Worm (Caenorhabditis elegans) whole organism, young adult: Measurements from ENCODE around the gene pck-3.

Source experiments
- F49E8.2 ChIP-seq: sonication (generic microtip); optimal IDR thresholded peaks from 3 replicates; lab custom pipeline; 2017; ENCODE audit warnings: missing genetic modification characterization, mild to moderate bottlenecking, missing compliant biosample characterization, antibody characterized with exemption, moderate library complexity; ENCODE audit not compliant: insufficient read depth
- ama-1 ChIP-seq, 3 experiments: fragments of 150-350 bp in 1 of 3; sonication (generic microtip) in 2 of 3; optimal IDR thresholded peaks; 2 replicates each; lab custom pipeline; 2014 to 2018; ENCODE audit warnings: missing biosample characterization in 2 of 3, missing genetic modification characterization in 2 of 3, missing genetic modification reagents in 2 of 3
- dpff-1 ChIP-seq: sonication (generic microtip); optimal IDR thresholded peaks from 2 replicates; lab custom pipeline; 2017; ENCODE audit warnings: mild to moderate bottlenecking, missing genetic modification characterization, missing compliant biosample characterization
- lin-40 ChIP-seq: sonication (generic microtip); optimal IDR thresholded peaks from 2 replicates; lab custom pipeline; 2016; ENCODE audit warnings: missing genetic modification characterization, mild to moderate bottlenecking, missing compliant biosample characterization, missing genotype, missing genetic modification reagents
- nhr-27 ChIP-seq: fragments of 200-800 bp; sonication (Bioruptor generic); optimal IDR thresholded peaks from 2 replicates; lab custom pipeline; 2018; ENCODE audit warnings: mild to moderate bottlenecking, missing genetic modification characterization, moderate library complexity, missing compliant biosample characterization
- snpc-1.1 ChIP-seq: sonication (generic microtip); optimal IDR thresholded peaks from 2 replicates; lab custom pipeline; 2017; ENCODE audit warnings: missing genetic modification characterization, mild to moderate bottlenecking, missing compliant biosample characterization, antibody characterized with exemption, moderate library complexity, missing genotype, missing genetic modification reagents; ENCODE audit not compliant: insufficient read depth
- unc-62 ChIP-seq: fragments of 150-350 bp; optimal IDR thresholded peaks from 2 replicates; lab custom pipeline; 2014; ENCODE audit warnings: missing biosample characterization, missing genetic modification reagents, missing genetic modification characterization

DNA sequence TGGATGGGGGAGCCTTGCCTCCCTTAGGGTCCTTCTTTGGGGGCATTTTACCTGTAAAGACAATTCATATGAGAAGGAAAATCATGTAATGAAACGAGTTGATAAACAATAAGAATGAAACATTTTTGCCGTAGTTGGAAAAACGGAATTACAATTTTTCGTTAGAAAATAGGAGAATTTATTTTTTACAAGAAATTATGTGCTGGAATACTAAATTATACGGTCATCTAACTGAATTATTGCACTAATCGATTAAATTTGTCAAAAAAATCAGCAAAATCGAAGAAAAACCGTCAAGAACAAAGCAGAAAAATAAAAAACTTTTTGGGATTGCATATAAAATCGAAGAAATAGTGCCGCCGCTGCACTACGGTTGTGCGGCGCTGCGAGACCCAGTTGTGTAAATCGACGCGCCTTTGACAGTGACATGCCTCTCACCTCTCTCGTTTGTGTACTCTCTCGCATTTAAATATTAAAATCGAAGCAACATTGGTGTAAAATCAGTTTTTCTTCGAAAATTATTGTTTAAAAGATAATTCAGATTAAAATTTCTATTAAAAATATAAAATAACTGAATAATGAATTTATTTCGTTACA is 51.2 kb downstream of the pck-3 start, which contains the start of gene rps-25:
- TF ChIP-seq ama-1 (optimal IDR thresholded peaks at IDR 0.05; lab: Kevin White, UChicago) (no peak), ama-1 (GFP tag; optimal IDR thresholded peaks at IDR 0.05; lab: Kevin White, UChicago) (peak in 1 of 2 experiments; percentile 41), F49E8.2 (tag; lab: Kevin White, UChicago) (peak; percentile 62), dpff-1 (no peak), unc-62 (GFP tag; lab: Kevin White, UChicago) (no peak), lin-40 (tag; lab: Kevin White, UChicago) (no peak), snpc-1.1 (tag; lab: Kevin White, UChicago) (peak; percentile 83), nhr-27 (tag; lab: Kevin White, UChicago) (no peak)
